Fruit fly (Drosophila melanogaster): ENCODE data around the gene CG11590.

Gene CG11590

dm6 chrX:14237873-14238394 lies 38.0 kb downstream of the CG11590 start, which contains the start of the genes Fbxl4 and Dus2 (continued):
- TF ChIP-seq Hr38 (GFP tag; optimal IDR thresholded peaks at IDR 0.05) (peak; percentile 47), vri (GFP tag; optimal IDR thresholded peaks at IDR 0.05) (no peak), CG6854 (GFP tag; optimal IDR thresholded peaks at IDR 0.05) (peak; percentile 52), Eip93F (GFP tag; optimal IDR thresholded peaks at IDR 0.05) (peak; percentile 68), achi (GFP tag; optimal IDR thresholded peaks at IDR 0.05) (peak; percentile 88), CG34406 (GFP tag; optimal IDR thresholded peaks at IDR 0.05) (peak; percentile 86), Sox102F (GFP tag; optimal IDR thresholded peaks at IDR 0.05) (peak; percentile 86), lz (GFP tag; optimal IDR thresholded peaks at IDR 0.05) (peak; percentile 93), Ets21C (GFP tag; optimal IDR thresholded peaks at IDR 0.05) (peak; percentile 91), CG11762 (GFP tag; optimal IDR thresholded peaks at IDR 0.05; ENCODE audit: insufficient read depth) (peak; percentile 82), pdm3 (GFP tag; optimal IDR thresholded peaks at IDR 0.05) (peak; percentile 93), CG6792 (GFP tag; optimal IDR thresholded peaks at IDR 0.05) (peak; percentile 84), CG10669 (GFP tag; optimal IDR thresholded peaks at IDR 0.05) (peak; percentile 84), fd85E (GFP tag; optimal IDR thresholded peaks at IDR 0.05) (no peak), CG7368 (GFP tag; optimal IDR thresholded peaks at IDR 0.05) (peak; percentile 84), fd59A (GFP tag; optimal IDR thresholded peaks at IDR 0.05) (peak; percentile 76), dac (GFP tag; optimal IDR thresholded peaks at IDR 0.05) (peak; percentile 84), Lpt (GFP tag; optimal IDR thresholded peaks at IDR 0.05) (peak; percentile 77), Ets96B (tag; optimal IDR thresholded peaks at IDR 0.05) (peak; percentile 84), CG9139 (GFP tag; optimal IDR thresholded peaks at IDR 0.05) (peak; percentile 43), Sox14 (GFP tag; optimal IDR thresholded peaks at IDR 0.05) (peak; percentile 96), Eip75B (GFP tag; optimal IDR thresholded peaks at IDR 0.05) (peak; percentile 92), salr (GFP tag; optimal IDR thresholded peaks at IDR 0.05) (peak; percentile 73 to 89), CG6163 (GFP tag; IDR thresholded peaks at IDR 0.05) (peak; percentile 90), CG1621 (tag; optimal IDR thresholded peaks at IDR 0.05) (peak; percentile 76), OdsH (GFP tag; optimal IDR thresholded peaks at IDR 0.05) (peak; percentile 91), CG4318 (GFP tag; optimal IDR thresholded peaks at IDR 0.05) (peak; percentile 85), Hr39 (GFP tag; optimal IDR thresholded peaks at IDR 0.05) (peak; percentile 94), CG6276 (GFP tag; optimal IDR thresholded peaks at IDR 0.05) (peak; percentile 75), CG3919 (GFP tag; optimal IDR thresholded peaks at IDR 0.05) (peak; percentile 92), Blimp-1 (GFP tag; optimal IDR thresholded peaks at IDR 0.05) (peak; percentile 68), dsx (GFP tag; optimal IDR thresholded peaks at IDR 0.05; ENCODE audit: poor library complexity, severe bottlenecking) (peak; percentile 76), CG11294 (GFP tag; IDR thresholded peaks at IDR 0.05) (peak; percentile 80), CG6808 (GFP tag; optimal IDR thresholded peaks at IDR 0.05) (peak; percentile 81)

DNA sequence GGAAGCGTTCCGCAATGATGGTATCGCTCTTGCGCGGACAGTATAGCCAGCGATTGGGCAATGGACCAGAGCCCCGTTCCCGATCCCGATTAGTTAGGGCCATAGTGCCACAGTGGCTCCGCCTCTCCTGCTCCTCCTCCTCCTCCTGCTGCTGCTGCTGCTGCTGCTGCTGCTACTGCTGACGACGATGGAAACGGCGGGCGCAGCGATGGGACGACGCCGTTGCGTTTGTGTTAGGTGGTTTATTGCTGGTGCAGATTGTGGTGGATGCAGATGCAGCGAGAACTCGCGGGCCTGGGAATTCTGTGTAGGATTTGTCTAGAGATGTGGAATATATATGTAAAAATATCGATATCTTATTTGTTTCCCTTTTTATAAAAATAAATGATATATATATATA lies 42.5 kb downstream of the CG11590 start, which contains the start of gene mRNA-cap:
Gene mRNA-cap (minus strand): TSS at position 344 of the 400 bp plus-strand sequence.
- no peak for TF ChIP-seq eg (GFP tag; IDR thresholded peaks at IDR 0.05)
- TF ChIP-seq CG3919 (GFP tag; optimal IDR thresholded peaks at IDR 0.05), result no peak
- no peak for TF ChIP-seq CG9139 (GFP tag; optimal IDR thresholded peaks at IDR 0.05)
- TF ChIP-seq fkh (GFP tag; optimal IDR thresholded peaks at IDR 0.05), result no peak
- no peak for TF ChIP-seq net (GFP tag; optimal IDR thresholded peaks at IDR 0.05)
- no peak for TF ChIP-seq CG15336 (GFP tag; IDR thresholded peaks at IDR 0.05)
- no peak for TF ChIP-seq Eip75B (GFP tag; optimal IDR thresholded peaks at IDR 0.05)
- no peak for TF ChIP-seq CG6792 (GFP tag; optimal IDR thresholded peaks at IDR 0.05)
- TF ChIP-seq CG4318 (GFP tag; optimal IDR thresholded peaks at IDR 0.05), result no peak
- TF ChIP-seq OdsH (GFP tag; optimal IDR thresholded peaks at IDR 0.05), result no peak
- no peak for TF ChIP-seq CG8632 (GFP tag; optimal IDR thresholded peaks at IDR 0.05)
- TF ChIP-seq CG1621 (tag; optimal IDR thresholded peaks at IDR 0.05), result no peak
- TF ChIP-seq ss (GFP tag; optimal IDR thresholded peaks at IDR 0.05), result no peak
- no peak for TF ChIP-seq CG16779 (tag; optimal IDR thresholded peaks at IDR 0.05)

Measured in whole organism, prepupa.